Fruit fly (Drosophila melanogaster): ENCODE results near the gene CG5902.

The CG5902 gene

DNA sequence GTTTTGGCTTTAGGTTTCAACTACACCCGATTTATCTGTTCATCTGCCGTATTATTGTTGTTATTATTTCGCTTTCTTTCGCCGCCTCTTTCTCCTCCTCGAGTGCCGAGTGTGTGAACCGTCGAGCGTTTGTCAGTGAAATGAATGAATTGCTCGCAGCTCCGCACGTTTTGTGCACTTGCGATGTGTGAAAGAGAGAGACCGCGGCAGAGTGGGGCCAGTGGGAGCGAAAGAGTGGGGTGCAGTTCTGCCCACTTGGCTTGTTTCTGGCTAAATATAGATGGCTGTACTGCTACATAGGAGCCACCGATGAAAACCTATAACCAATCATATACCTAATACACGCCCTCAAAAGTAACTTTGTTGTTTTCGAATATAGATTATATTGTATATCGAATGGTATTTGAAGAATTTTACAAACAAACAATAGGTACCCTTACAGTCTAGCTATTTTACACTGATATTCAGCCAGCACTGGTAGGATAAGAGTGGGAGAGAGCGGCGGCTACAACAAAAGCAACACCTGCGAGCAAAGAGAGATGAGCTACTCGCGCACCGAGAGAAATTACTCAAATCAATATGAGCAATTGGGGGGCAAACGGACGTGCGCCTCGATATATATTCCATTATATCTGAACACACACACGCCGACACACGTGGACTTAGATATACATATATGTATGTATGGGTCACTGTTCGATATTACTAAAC, 20.2 kb downstream of the CG5902 start:
- TF ChIP-seq CG8478 (optimal IDR thresholded peaks at IDR 0.05) (no peak), CTCF (optimal IDR thresholded peaks at IDR 0.05) (no peak)

DNA sequence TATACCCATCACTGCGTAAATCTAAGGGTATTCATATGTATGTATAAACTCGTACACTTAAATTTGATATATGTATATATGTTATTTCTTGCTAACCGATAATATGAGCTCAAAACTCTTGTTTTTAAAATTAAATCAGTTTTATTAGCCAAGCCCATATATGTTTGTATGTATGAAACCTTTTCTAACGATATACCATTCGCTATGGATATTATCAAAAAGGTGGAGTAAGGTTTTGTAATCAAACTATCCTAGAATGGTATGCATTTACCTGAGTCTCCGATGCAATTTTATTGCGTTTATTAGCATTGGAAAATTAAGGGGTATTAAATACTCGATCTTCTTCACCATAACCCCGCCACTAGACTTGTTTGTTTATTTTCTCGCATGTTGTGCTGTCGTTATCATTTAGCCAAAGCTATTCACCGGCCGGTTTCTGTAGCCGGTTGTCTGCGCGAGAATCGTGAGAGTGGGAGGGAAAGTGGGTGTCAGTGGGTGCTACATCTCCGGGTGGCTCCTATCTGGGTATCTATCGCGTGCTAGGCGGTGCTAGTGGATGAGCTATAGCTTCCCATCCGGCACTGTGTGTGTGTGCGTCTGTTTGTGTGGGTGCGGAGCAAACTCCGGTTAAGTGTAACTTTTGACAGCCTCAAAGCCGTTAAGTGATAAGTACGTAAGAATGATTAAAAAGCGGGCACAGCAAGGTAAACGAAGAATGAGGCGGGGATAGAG, 21.5 kb downstream of the CG5902 start:
- TF ChIP-seq CTCF (optimal IDR thresholded peaks at IDR 0.05) (no peak), CG8478 (optimal IDR thresholded peaks at IDR 0.05) (no peak)

DNA sequence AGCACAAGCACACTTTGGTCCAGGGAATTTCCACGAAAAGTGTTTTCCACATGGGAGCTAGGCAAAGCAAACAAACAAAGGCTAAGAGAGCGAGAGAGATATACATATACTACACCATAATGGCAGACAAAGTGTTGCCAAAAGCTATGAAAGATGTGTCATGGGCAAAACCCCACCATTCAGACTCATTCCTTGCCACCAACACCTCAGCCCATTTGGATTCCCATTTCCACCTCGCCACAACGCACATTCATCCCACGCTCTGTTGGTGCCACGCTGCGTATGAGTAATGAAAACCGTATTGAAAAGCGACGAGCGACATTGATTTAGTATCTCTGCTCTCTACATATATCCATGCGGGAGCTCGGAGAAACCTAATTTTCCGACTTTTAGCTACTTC, 22.4 kb downstream of the CG5902 start:
- TF ChIP-seq CG8478 (optimal IDR thresholded peaks at IDR 0.05) = no peak
- no peak for TF ChIP-seq CTCF (optimal IDR thresholded peaks at IDR 0.05)

DNA sequence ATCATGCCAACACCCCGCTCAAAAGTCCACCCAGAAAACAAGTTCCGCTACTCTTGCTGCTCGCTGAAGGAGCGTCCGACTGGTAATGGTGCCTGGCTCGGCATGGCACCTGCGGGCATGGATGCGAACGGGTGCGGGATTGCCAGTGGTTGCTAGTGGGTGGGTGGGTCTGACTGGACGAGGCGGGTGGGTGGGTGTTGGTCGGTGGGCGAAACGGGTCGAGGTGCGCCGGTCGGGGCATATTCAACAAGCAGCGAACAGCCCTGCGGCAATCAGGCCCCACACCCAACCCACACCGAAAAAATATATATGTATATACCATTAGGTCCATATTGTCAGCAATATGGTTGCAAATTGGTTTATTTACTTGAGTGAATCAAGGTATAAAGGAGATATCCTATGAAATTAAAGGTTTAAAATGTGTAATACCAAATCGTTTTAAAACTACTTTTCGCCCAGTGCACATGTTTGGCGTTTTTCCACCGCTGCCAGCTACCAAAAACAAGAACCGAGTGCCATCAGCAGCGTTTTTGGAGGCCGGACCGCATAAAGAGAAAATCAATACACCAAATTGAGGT, 24.3 kb downstream of the CG5902 start:
- TF ChIP-seq CG8478 (optimal IDR thresholded peaks at IDR 0.05) (no peak), CTCF (optimal IDR thresholded peaks at IDR 0.05) (no peak)

DNA sequence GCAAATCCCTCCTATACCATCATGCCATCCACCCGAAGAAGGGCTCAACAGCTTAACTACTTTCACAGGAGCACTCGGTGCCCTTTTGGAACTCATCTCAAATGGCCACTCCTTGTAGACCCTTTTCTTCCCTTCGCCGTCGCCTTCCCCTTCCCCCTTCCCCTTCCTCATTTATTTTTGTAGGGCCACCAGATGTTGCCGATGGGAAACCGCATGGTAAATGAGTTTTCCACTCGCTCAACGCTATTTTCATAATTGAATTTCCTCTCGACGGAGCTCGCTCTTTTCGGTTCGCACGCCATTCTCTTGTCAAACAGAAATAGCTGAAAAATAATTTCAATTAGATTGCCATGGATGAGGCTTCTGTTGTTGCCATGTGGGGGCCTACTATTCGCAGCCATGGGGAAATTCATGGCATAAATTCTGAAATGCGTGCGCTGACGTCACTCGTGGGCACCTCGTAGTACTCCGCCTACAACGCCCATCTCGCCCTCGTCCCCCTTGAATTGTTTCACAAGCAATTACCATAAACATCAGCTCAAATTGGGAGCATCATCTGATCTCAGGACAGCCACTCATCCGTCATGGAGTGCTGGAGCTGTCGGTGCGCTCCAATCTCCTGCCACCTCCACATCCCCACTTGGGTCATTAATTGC, 25.7 kb downstream of the CG5902 start:
- no peak for TF ChIP-seq CG8478 (optimal IDR thresholded peaks at IDR 0.05)
- TF ChIP-seq CTCF (optimal IDR thresholded peaks at IDR 0.05) = no peak

DNA sequence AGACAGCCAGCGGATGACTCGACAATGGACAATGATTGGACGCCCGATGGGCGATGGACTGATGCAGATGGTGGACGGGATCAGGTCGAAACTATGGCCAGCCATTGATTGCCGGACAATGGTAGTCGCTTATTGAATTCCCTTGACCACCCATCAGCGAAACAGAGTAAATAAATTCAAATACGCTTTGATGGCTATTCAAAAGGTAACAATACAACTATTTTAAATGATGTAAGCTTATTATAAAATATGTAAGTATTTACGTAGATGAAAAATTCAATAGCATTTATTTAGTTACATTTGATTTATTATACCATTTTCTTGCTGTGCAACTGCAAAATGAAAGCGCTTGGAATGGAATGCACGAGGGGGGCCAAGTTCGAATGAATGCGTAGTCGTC, 28.2 kb downstream of the CG5902 start:
- TF ChIP-seq CTCF (optimal IDR thresholded peaks at IDR 0.05) = no peak
- TF ChIP-seq CG8478 (optimal IDR thresholded peaks at IDR 0.05) = no peak

DNA sequence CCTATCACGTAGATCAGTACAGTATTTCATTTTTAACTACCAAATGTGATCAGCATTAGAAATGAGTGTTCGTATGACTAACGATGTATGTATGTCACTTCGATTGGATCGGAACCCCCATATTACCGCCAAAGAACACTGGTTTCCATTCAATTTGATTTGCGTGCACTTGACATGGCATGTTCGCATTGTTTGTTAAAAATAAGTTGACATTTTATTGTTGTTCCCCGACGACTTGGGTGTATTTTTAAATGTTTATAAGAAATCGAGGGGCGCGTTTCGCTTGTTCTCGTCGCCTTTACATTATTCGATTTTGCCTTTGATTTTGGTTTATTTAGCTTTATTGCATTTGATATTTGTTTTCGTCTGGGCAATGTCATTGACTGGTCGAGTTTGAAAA, 29.0 kb downstream of the CG5902 start:
- TF ChIP-seq CTCF (optimal IDR thresholded peaks at IDR 0.05) (no peak), CG8478 (optimal IDR thresholded peaks at IDR 0.05) (no peak)

DNA sequence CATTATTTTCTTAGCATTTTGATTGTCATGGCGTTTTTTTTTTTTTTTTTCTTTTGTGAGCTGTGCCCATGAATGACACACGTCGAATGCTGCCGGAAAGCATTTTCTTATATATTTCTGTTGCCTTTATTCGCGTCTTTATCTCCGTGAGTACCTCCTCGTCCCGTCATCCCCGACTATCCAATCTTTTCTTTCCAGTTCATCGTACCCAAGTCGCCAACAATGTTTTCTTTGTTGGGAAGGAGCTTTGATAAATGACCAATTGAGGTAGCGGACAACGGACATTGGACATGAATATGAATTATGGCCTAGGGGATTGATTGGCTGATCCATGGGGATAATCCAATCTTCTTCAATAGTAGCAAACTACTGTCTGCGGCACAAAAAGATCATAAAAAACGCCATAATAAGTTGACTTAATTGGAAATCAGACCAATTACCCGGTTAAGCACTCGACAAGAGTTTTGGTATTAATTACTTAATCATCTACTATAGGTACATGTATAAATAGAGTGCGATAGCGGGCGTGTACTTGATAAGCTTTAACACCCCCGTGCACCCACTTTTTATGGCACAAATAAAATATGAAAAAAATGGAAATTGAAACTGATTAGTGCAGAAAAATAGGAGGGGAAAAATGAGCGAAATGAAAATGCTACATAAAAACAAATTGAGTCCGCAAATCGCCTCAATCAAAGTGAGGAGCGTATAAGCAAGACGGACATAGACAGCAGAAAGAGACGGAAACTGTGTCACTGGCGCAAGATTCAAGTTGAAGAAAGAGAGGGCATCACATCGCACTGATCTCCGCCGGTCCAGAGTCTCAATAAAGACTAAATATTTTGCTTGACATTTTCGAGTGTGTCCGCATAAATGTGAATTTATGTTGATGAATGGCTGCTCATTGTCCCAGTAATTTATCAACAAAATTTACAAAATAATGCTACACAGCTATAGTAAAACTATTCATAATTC, 29.8 kb downstream of the CG5902 start:
- TF ChIP-seq CG8478 (optimal IDR thresholded peaks at IDR 0.05) = no peak
- no peak for TF ChIP-seq CTCF (optimal IDR thresholded peaks at IDR 0.05)

DNA sequence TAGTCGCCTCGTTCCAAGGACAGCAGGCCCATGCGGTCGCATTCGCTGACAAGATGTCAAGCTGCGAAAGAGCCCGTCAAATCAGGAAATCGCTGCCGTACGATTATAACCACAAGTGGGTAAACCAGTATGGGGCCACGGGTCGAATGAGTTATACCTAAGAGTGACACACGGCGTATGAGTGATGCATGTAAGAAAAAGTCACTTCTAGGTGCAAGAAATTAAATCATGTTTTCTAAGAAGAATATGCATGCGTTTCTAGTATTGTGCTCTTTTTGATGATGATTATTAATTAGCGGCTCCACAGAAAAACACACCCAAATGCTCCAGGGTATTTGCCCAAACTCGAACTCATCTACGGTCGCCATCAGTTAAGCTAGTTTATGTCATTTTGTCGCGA, 31.2 kb downstream of the CG5902 start:
- TF ChIP-seq CTCF (optimal IDR thresholded peaks at IDR 0.05) (no peak), CG8478 (optimal IDR thresholded peaks at IDR 0.05) (no peak)

DNA sequence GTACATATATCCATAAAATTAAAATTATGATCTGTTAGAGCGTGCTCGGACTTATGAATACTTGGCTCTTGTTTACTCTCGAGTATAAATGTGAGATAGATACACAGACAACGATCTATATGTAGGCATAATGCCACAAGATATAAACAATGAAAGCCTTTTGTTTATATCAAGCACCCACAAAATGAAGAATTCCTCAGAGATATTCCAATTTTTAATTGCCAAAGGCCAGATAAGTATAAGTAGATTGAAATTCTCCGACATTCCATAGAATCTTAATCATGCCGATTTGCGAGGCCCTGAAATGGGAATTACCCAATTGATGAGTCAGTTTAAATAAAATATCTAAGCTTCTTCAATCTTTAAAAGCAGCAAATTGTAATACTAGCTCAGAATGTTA, 35.5 kb downstream of the CG5902 start:
- no peak for TF ChIP-seq CTCF (optimal IDR thresholded peaks at IDR 0.05)
- no peak for TF ChIP-seq CG8478 (optimal IDR thresholded peaks at IDR 0.05)

DNA sequence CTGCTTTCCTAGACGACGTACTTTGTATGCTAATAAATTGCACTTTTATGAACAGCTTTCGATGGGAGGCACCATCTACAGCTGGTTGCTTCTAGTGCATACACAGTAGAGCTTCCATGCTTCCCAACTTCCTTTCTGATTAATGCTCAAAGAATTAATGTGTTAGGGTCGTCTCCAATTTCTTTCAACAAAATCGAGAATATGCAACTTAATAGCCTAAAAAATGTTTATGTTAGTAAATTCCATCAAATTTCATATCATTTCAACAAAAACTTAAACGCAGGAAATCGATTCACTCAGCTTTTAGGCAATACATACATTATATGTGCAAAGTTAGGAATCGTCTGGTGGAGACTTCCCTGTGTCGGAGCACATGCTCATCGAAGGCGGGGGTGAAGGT, 37.7 kb downstream of the CG5902 start:
- TF ChIP-seq CTCF (optimal IDR thresholded peaks at IDR 0.05) (no peak), CG8478 (optimal IDR thresholded peaks at IDR 0.05) (no peak)

DNA sequence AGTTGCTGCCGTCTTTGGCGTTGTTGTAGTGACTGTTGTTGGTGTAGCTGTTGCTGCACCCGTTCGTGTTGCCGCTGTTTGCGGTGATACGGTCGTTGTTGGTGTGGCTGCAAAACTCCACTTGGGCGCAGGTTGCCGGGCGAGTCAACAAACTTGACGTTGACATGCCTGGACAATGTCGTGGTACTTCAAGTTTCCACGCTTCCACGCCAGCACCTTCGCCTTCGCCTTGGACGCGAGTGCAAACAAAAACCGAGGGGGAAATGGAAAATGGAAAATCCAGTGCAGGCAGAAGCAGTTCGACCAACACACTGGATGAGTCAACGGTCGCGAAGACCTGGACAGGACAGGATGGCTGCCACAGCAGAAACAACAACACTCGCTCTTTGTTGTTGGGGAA, 38.2 kb downstream of the CG5902 start:
- no peak for TF ChIP-seq CTCF (optimal IDR thresholded peaks at IDR 0.05)

DNA sequence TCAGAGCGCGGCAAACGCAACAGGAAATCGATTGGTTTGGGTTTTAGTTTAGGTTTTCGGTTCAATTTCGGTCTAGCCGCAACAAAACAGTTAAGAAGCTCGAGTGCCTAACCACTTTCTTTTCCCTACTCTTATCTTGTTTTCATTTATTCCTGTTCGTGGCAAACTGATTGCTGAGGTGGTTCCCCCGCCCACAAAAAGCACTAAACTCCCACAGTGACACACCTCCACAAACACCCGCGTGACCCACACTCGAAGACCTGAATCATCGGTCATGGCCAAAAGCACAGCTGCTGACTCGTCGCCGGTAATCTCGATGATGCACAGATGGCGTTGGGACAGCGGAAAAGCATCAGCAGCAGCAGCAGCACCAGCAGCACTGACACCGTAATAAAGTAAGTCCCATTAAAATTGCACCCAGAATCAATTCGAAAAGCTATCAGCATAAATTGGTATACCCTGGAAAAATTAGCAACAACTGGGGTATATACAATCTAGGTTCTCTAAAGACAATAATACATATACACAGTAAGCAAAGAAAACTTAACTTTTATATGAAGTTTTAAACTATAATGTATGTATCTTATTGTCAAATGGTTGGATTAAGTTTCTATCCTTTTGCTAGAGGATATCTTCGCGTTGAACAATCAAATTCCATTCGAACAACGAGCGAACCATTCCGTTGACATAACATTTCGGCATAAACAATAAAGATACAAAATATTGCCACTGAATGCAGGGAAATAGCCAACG, 39.4 kb downstream of the CG5902 start:
- TF ChIP-seq CTCF (optimal IDR thresholded peaks at IDR 0.05) = no peak

DNA sequence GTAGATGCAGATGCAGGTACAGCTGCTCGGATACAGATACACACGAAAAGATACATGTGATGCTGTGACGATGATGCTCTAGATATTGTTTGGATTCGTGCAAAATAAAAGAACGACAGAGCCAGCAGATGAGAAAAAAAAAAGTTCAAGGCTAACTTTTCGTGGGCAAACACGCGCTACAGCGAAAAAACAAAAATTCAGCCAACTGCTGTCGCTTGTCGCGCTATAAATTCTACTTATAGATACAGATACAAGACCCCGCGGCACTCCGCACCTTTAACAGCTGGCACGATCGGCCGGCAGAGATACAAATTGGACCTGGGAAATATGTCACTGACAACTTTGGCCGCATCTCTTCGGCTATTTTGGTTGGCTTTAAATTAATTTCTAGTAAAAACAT, 40.1 kb downstream of the CG5902 start:
- TF ChIP-seq CG8478 (optimal IDR thresholded peaks at IDR 0.05) = no peak
- TF ChIP-seq CTCF (optimal IDR thresholded peaks at IDR 0.05) = no peak

Data from S2 (cell line).